Worm (Caenorhabditis elegans): ENCODE data around the gene H03G16.5.

DNA sequence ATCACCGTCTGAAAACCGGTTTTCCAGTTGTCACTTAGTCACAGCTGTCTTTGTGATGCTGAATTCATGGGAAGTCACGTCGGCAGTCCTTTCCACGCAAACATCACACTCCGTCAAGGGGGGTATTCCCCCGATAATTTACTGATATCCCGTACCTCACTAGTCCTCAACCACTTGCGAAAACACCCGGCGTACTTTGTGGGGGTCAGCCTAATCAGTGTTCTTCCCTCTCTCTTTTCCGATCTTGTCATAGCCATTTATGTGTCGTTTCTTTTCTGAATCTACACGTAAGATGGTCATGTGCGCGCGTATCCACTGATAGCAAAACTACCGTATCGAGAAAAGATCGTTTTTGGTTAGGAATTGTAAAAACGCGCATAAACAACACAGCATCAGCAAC is 22.8 kb upstream of the H03G16.5 start:
- TF ChIP-seq tra-4 (tag; optimal IDR thresholded peaks at IDR 0.05) = no peak
- TF ChIP-seq ets-7 (tag; optimal IDR thresholded peaks at IDR 0.05) = no peak
- TF ChIP-seq flt-1 (GFP tag; IDR thresholded peaks at IDR 0.05) = no peak
- no peak for TF ChIP-seq sea-1 (GFP tag; conservative IDR thresholded peaks at IDR 0.05)
- TF ChIP-seq ama-1 (optimal IDR thresholded peaks at IDR 0.05) = no peak
- no peak for TF ChIP-seq tbx-37 (GFP tag; conservative IDR thresholded peaks at IDR 0.05)
- TF ChIP-seq pes-1 (GFP tag; IDR thresholded peaks at IDR 0.05) = no peak
- no peak for TF ChIP-seq B0310.2 (tag; optimal IDR thresholded peaks at IDR 0.05)
- TF ChIP-seq hnd-1 (tag; optimal IDR thresholded peaks at IDR 0.05) = no peak
- TF ChIP-seq hmbx-1 (tag; optimal IDR thresholded peaks at IDR 0.05) = no peak
- no peak for TF ChIP-seq scrt-1 (GFP tag; IDR thresholded peaks at IDR 0.05)
- no peak for TF ChIP-seq tbx-11 (GFP tag; IDR thresholded peaks at IDR 0.05)
- no peak for TF ChIP-seq ceh-13 (GFP tag; optimal IDR thresholded peaks at IDR 0.05)

All from whole organism, early embryonic.